Worm (Caenorhabditis elegans) whole organism, L1 larva: ENCODE measurements around the gene C27B7.7.

Source experiments
- C16A3.4 ChIP-seq: fragments of 150-350 bp; optimal IDR thresholded peaks from 2 replicates; lab custom pipeline; 2014; ENCODE audit warnings: missing biosample characterization, missing genetic modification characterization
- C34B4.2 ChIP-seq: sonication (generic microtip); optimal IDR thresholded peaks from 2 replicates; lab custom pipeline; 2017; ENCODE audit warnings: mild to moderate bottlenecking, missing genetic modification characterization, missing compliant biosample characterization
- aha-1 ChIP-seq: fragments of 150-350 bp; optimal IDR thresholded peaks from 2 replicates; lab custom pipeline; 2014; ENCODE audit warnings: missing biosample characterization, missing genetic modification characterization
- aly-2 ChIP-seq: fragments of 150-350 bp; optimal IDR thresholded peaks from 2 replicates; lab custom pipeline; 2014; ENCODE audit warnings: missing biosample characterization, missing genetic modification characterization
- blmp-1 ChIP-seq: fragments of 150-350 bp; optimal IDR thresholded peaks from 2 replicates; lab custom pipeline; 2014; ENCODE audit warnings: missing biosample characterization, missing genetic modification characterization
- ceh-82 ChIP-seq, 3 experiments: fragments of 150-350 bp in 1 of 3; sonication (generic microtip) in 2 of 3; optimal IDR thresholded peaks; 2 replicates each; lab custom pipeline; 2014 to 2017; ENCODE audit warnings: missing biosample characterization in 3 of 3, missing genetic modification characterization in 3 of 3
- ces-1 ChIP-seq: fragments of 150-350 bp; optimal IDR thresholded peaks from 2 replicates; lab custom pipeline; 2014; ENCODE audit warnings: missing biosample characterization, missing genetic modification reagents, missing genetic modification characterization
- dpl-1 ChIP-seq, 3 experiments: fragments of 150-350 bp in 2 of 3; sonication (generic microtip) in 1 of 3; optimal IDR thresholded peaks; 2 replicates each; lab custom pipeline; 2014 to 2017; ENCODE audit warnings: missing biosample characterization in 3 of 3, missing genetic modification characterization in 3 of 3, missing genetic modification reagents in 3 of 3
- dsc-1 ChIP-seq: sonication (generic microtip); optimal IDR thresholded peaks from 2 replicates; lab custom pipeline; 2016; ENCODE audit warnings: mild to moderate bottlenecking, missing genetic modification characterization, missing compliant biosample characterization
- efl-1 ChIP-seq, 4 experiments: fragments of 150-350 bp; optimal IDR thresholded peaks in 3 of 4; peaks in 1 of 4; 1 replicate in 1 of 4; 2 replicates in 3 of 4; lab custom pipeline; 2014; ENCODE audit warnings: missing biosample characterization in 2 of 4, missing genetic modification characterization in 2 of 4, missing genetic modification reagents in 2 of 4
- efl-3 ChIP-seq: fragments of 200-800 bp; sonication (Bioruptor generic); optimal IDR thresholded peaks from 2 replicates; lab custom pipeline; 2018; ENCODE audit warnings: mild to moderate bottlenecking, missing genetic modification characterization, missing compliant biosample characterization
- elt-2 ChIP-seq: sonication (generic microtip); optimal IDR thresholded peaks from 2 replicates; lab custom pipeline; 2016; ENCODE audit warnings: missing genetic modification characterization, mild to moderate bottlenecking, inconsistent platforms, missing compliant biosample characterization, missing genetic modification reagents
- fkh-4 ChIP-seq: sonication (generic microtip); optimal IDR thresholded peaks from 2 replicates; lab custom pipeline; 2016; ENCODE audit warnings: missing compliant biosample characterization, missing genetic modification characterization, borderline replicate concordance
- fkh-8 ChIP-seq: sonication (generic microtip); optimal IDR thresholded peaks from 2 replicates; lab custom pipeline; 2016; ENCODE audit warnings: mild to moderate bottlenecking, missing genetic modification characterization, missing compliant biosample characterization
- fos-1 ChIP-seq: fragments of 150-350 bp; optimal IDR thresholded peaks from 2 replicates; lab custom pipeline; 2014; ENCODE audit warnings: missing biosample characterization, missing genetic modification characterization
- grh-1 ChIP-seq: fragments of 200-800 bp; sonication (Bioruptor generic); IDR thresholded peaks from 2 replicates; pipeline ENCODE4 v1.3.6; 2022; ENCODE audit warnings: missing genetic modification reagents, missing genetic modification characterization, missing compliant biosample characterization
- irx-1 ChIP-seq: sonication (generic microtip); optimal IDR thresholded peaks from 2 replicates; lab custom pipeline; 2016; ENCODE audit warnings: missing genetic modification characterization, missing compliant biosample characterization
- isw-1 ChIP-seq: fragments of 200-800 bp; sonication (Bioruptor generic); IDR thresholded peaks from 2 replicates; pipeline ENCODE4 v1.3.6; 2022; ENCODE audit warnings: missing genetic modification characterization, missing compliant biosample characterization
- jun-1 ChIP-seq: fragments of 150-350 bp; optimal IDR thresholded peaks from 2 replicates; lab custom pipeline; 2014; ENCODE audit warnings: missing biosample characterization, missing genetic modification reagents, missing genetic modification characterization
- lin-13 ChIP-seq: fragments of 150-350 bp; optimal IDR thresholded peaks from 2 replicates; lab custom pipeline; 2014; ENCODE audit warnings: missing biosample characterization, missing genetic modification reagents, missing genetic modification characterization
- lin-14 ChIP-seq: fragments of 200-800 bp; sonication (Bioruptor generic); optimal IDR thresholded peaks from 2 replicates; lab custom pipeline; 2018; ENCODE audit warnings: mild to moderate bottlenecking, missing genetic modification characterization, moderate library complexity, missing compliant biosample characterization
- lin-15B ChIP-seq: fragments of 150-350 bp; sonication (generic microtip); optimal IDR thresholded peaks from 3 replicates; lab custom pipeline; 2014; ENCODE audit warnings: missing biosample characterization, missing genetic modification characterization
- lir-3 ChIP-seq: sonication (generic microtip); optimal IDR thresholded peaks from 2 replicates; lab custom pipeline; 2016; ENCODE audit warnings: mild to moderate bottlenecking, missing genetic modification characterization, moderate library complexity, missing compliant biosample characterization; ENCODE audit not compliant: poor library complexity
- lsy-2 ChIP-seq, 2 experiments: fragments of 150-350 bp; optimal IDR thresholded peaks; 2 replicates each; lab custom pipeline; 2014; ENCODE audit warnings: missing biosample characterization in 2 of 2, missing genetic modification characterization in 2 of 2
- mab-9 ChIP-seq: fragments of 200-800 bp; sonication (Bioruptor generic); IDR thresholded peaks from 2 replicates; pipeline ENCODE4 v1.3.6; 2022; ENCODE audit warnings: missing genetic modification reagents, missing genetic modification characterization, missing compliant biosample characterization
- mef-2 ChIP-seq: fragments of 150-350 bp; optimal IDR thresholded peaks from 2 replicates; lab custom pipeline; 2014; ENCODE audit warnings: missing biosample characterization, missing genetic modification characterization
- nhr-12 ChIP-seq: sonication (generic microtip); optimal IDR thresholded peaks from 2 replicates; lab custom pipeline; 2017; ENCODE audit warnings: missing biosample characterization, missing genetic modification characterization
- nhr-19 ChIP-seq: fragments of 200-800 bp; sonication (Bioruptor generic); conservative IDR thresholded peaks from 2 replicates; pipeline ENCODE4 v1.3.6; 2022; ENCODE audit warnings: missing genetic modification characterization, missing compliant biosample characterization
- nhr-20 ChIP-seq: sonication (generic microtip); optimal IDR thresholded peaks from 2 replicates; lab custom pipeline; 2016; ENCODE audit warnings: mild to moderate bottlenecking, missing genetic modification characterization, missing compliant biosample characterization
- nhr-76 ChIP-seq: sonication (generic microtip); optimal IDR thresholded peaks from 2 replicates; lab custom pipeline; 2017; ENCODE audit warnings: missing biosample characterization, missing genetic modification characterization
- nhr-77 ChIP-seq: fragments of 150-350 bp; optimal IDR thresholded peaks from 2 replicates; lab custom pipeline; 2014; ENCODE audit warnings: missing biosample characterization, missing genetic modification characterization
- nhr-85 ChIP-seq: sonication (generic microtip); peaks from one replicate; lab custom pipeline; 2016; ENCODE audit warnings: missing genetic modification characterization, inconsistent platforms, missing compliant biosample characterization
- pqm-1 ChIP-seq: sonication (generic microtip); optimal IDR thresholded peaks from 3 replicates; lab custom pipeline; 2017; ENCODE audit warnings: missing biosample characterization, missing genetic modification characterization
- rnt-1 ChIP-seq: sonication (generic microtip); optimal IDR thresholded peaks from 2 replicates; lab custom pipeline; 2016; ENCODE audit warnings: mild to moderate bottlenecking, missing genetic modification characterization, moderate library complexity, missing compliant biosample characterization
- snpc-4 ChIP-seq: fragments of 150-350 bp; optimal IDR thresholded peaks from 2 replicates; lab custom pipeline; 2014; ENCODE audit warnings: missing biosample characterization, missing genetic modification characterization
- snu-23 ChIP-seq: sonication (generic microtip); optimal IDR thresholded peaks from 2 replicates; lab custom pipeline; 2016; ENCODE audit warnings: missing genetic modification characterization, missing compliant biosample characterization
- sox-4 ChIP-seq: sonication (generic microtip); optimal IDR thresholded peaks from 2 replicates; lab custom pipeline; 2016; ENCODE audit warnings: missing genetic modification characterization, missing compliant biosample characterization
- sptf-1 ChIP-seq: fragments of 150-350 bp; optimal IDR thresholded peaks from 2 replicates; lab custom pipeline; 2014; ENCODE audit warnings: missing biosample characterization, missing genetic modification characterization
- sup-37 ChIP-seq: fragments of 200-800 bp; sonication (Bioruptor generic); optimal IDR thresholded peaks from 2 replicates; lab custom pipeline; 2018; ENCODE audit warnings: mild to moderate bottlenecking, missing genetic modification characterization, missing compliant biosample characterization
- swsn-7 ChIP-seq: sonication (generic microtip); optimal IDR thresholded peaks from 2 replicates; lab custom pipeline; 2016; ENCODE audit warnings: missing genetic modification characterization, missing compliant biosample characterization
- tbx-2 ChIP-seq: sonication (generic microtip); optimal IDR thresholded peaks from 2 replicates; lab custom pipeline; 2016; ENCODE audit warnings: missing genetic modification characterization, missing compliant biosample characterization
- tlp-1 ChIP-seq: fragments of 150-350 bp; optimal IDR thresholded peaks from 2 replicates; lab custom pipeline; 2014; ENCODE audit warnings: missing biosample characterization, missing genetic modification characterization
- unc-30 ChIP-seq: sonication (generic microtip); optimal IDR thresholded peaks from 2 replicates; lab custom pipeline; 2017; ENCODE audit warnings: missing biosample characterization, missing genetic modification characterization
- unc-86 ChIP-seq: sonication (generic microtip); optimal IDR thresholded peaks from 2 replicates; lab custom pipeline; 2016; ENCODE audit warnings: missing genetic modification characterization, missing compliant biosample characterization
- vab-15 ChIP-seq: sonication (generic microtip); optimal IDR thresholded peaks from 2 replicates; lab custom pipeline; 2017; ENCODE audit warnings: missing genotype, mild to moderate bottlenecking, missing genetic modification characterization, missing compliant biosample characterization
- zip-4 ChIP-seq: fragments of 200-800 bp; sonication (Bioruptor generic); optimal IDR thresholded peaks from 2 replicates; lab custom pipeline; 2018; ENCODE audit warnings: mild to moderate bottlenecking, missing genetic modification characterization, moderate library complexity, missing compliant biosample characterization
- ztf-11 ChIP-seq, 2 experiments: sonication (generic microtip); optimal IDR thresholded peaks; 2 replicates each; lab custom pipeline; 2016 to 2017; ENCODE audit warnings: missing genetic modification characterization in 2 of 2, missing biosample characterization in 1 of 2, missing compliant biosample characterization in 1 of 2
- ztf-4 ChIP-seq: fragments of 150-350 bp; optimal IDR thresholded peaks from 2 replicates; lab custom pipeline; 2014; ENCODE audit warnings: missing biosample characterization, missing genetic modification characterization

C27B7.7 gene

DNA sequence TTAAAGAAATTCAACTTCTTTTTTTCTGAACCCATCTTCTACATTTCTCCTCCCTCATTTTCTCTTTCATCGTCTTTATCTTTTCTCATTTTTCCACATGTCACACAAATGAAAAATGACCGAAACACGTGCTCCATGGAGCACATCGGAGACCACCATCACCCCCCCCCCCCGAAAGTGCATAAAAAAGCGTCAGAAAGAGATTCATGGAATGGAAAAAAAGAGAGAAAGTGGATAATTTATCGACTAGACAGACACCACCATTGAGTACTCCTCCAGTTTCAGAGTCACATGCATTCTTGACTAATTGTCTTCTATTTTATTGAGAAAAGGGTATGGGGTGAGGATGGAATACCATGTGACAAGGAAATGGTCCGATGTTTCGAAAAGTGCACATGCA lies 40.3 kb downstream of the C27B7.7 start (continued):
- TF ChIP-seq dpl-1 (GFP tag; optimal IDR thresholded peaks at IDR 0.05; lab: Kevin White, UChicago) (no peak), sup-37 (GFP tag; lab: Kevin White, UChicago) (peak; percentile 24), nhr-20 (tag; lab: Kevin White, UChicago) (peak; percentile 62), lin-14 (GFP tag; lab: Kevin White, UChicago) (peak; percentile 94), rnt-1 (tag; lab: Kevin White, UChicago) (peak; percentile 64), nhr-19 (no peak; the same call in 1 of the 2 replicates), efl-1 (optimal IDR thresholded peaks at IDR 0.05; lab: Kevin White, UChicago) (peak in 1 of 2 experiments; percentile 33), efl-1 (GFP tag; optimal IDR thresholded peaks at IDR 0.05 in 1 of 2; lab: Kevin White, UChicago) (peak; percentile 17 to 32), swsn-7 (tag; lab: Kevin White, UChicago) (peak; percentile 42), unc-86 (tag; lab: Kevin White, UChicago) (peak; percentile 55), jun-1 (tag; lab: Kevin White, UChicago) (no peak), sox-4 (no peak), dsc-1 (tag; lab: Kevin White, UChicago) (peak; percentile 76), fkh-8 (tag; lab: Kevin White, UChicago) (peak; percentile 73)

DNA sequence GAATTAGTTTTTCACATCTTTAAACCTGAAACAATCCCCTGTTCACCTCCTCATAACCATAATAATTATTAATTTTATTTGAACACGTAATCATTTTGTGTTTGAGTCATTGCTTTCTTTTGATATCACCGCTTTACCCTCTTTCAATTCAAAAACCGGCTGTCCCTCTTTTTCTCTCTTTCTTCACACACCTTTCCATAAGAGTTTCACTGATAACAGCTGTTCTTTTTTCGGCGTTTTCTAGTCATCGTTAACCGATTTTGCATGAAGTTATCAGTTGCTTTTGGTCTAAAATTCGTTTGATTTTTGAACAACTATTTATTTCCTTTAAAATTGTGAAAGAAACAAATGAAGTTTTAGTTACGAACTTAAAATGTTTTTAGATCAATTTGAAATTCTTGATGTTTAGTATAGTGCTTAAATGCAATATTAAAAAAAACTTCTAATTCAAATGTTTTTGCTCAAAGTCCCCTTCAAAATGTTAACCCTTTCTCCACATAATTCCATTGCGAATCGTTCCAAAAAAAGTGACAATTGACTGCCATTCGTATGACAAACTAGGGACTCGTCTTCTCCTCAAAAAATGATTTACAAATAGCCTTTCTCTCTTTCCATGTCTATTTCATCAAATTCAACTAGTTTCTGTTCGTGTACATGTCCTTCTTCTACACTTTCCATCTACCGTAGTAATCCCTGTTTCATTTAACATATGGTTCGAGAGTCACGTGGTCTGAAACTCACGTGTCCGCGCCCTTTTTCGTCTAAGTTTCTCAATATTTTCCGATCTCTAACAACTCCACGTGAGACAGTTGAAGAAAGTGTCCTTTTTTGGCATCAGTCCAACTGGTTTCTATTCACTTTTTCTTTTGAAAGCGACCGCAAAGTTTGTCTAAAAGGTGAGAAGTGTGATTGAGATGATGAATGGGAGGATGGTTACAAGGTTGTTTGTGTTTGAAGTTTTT lies 42.5 kb downstream of the C27B7.7 start:
- TF ChIP-seq ces-1 (GFP tag; lab: Kevin White, UChicago) (no peak), mab-9 (peak; percentile 55), nhr-77 (tag; lab: Kevin White, UChicago) (no peak), aly-2 (no peak), tlp-1 (tag; lab: Kevin White, UChicago) (no peak), irx-1 (tag; lab: Kevin White, UChicago) (peak; percentile 65), elt-2 (tag; lab: Kevin White, UChicago) (peak; percentile 58), blmp-1 (peak; percentile 92), dsc-1 (tag; lab: Kevin White, UChicago) (no peak), unc-30 (tag; lab: Kevin White, UChicago) (no peak), fos-1 (peak; percentile 12), snu-23 (peak; percentile 93), snpc-4 (tag; lab: Kevin White, UChicago) (peak; percentile 63), rnt-1 (tag; lab: Kevin White, UChicago) (peak; percentile 29), efl-3 (GFP tag; lab: Kevin White, UChicago) (no peak), nhr-76 (no peak), grh-1 (GFP tag; lab: Robert Waterston, UW) (peak; percentile 94; the same call in 1 of the 2 replicates), nhr-12 (tag; lab: Kevin White, UChicago) (no peak), lin-15B (no peak), C16A3.4 (tag; lab: Kevin White, UChicago) (peak; percentile 51), sptf-1 (tag; lab: Kevin White, UChicago) (no peak), isw-1 (GFP tag; lab: Robert Waterston, UW) (peak; percentile 21; the same call in 1 of the 2 replicates), lir-3 (peak; percentile 66), nhr-19 (peak; percentile 80), ztf-11 (tag; optimal IDR thresholded peaks at IDR 0.05; lab: Kevin White, UChicago) (peak in 1 of 2 experiments; percentile 24), ceh-82 (tag; optimal IDR thresholded peaks at IDR 0.05; lab: Kevin White, UChicago) (no peak), sox-4 (no peak), fkh-4 (tag; lab: Kevin White, UChicago) (no peak), mef-2 (tag; lab: Kevin White, UChicago) (no peak), tbx-2 (tag; lab: Kevin White, UChicago) (peak; percentile 79), ztf-4 (tag; lab: Kevin White, UChicago) (no peak), aha-1 (no peak), lsy-2 (tag; optimal IDR thresholded peaks at IDR 0.05; lab: Kevin White, UChicago) (peak; percentile 81 to 82), pqm-1 (tag; lab: Kevin White, UChicago) (no peak), zip-4 (GFP tag; lab: Kevin White, UChicago) (no peak), lin-13 (GFP tag; lab: Kevin White, UChicago) (peak; percentile 22), nhr-85 (peak; percentile 100), vab-15 (tag; lab: Kevin White, UChicago) (peak; percentile 46), C34B4.2 (tag; lab: Kevin White, UChicago) (no peak)
